Fruit fly (Drosophila melanogaster): ENCODE results near the gene Wdr24.

DNA sequence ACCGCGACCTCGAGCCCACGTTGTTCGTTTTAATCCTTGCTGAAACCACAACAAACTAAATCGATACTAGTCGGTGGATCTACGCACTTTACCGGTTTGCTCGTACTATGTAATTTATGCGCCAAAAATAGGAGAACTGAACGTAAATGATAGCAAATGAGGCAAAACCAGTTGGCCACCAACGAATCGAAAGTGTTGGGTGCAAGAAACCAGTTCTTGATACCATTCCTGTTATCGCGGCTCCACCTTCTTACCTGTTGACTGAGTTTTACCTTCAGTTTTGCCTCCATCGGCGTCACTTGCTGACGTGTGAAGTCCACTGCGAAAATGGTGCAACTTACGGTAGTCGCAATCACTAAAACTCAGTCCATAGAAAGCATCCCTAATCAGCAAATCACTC, 4.8 kb downstream of the Wdr24 start:
- TF ChIP-seq sage (GFP tag; optimal IDR thresholded peaks at IDR 0.05) (no peak), Sp1 (GFP tag; optimal IDR thresholded peaks at IDR 0.05) (no peak), foxo (GFP tag; optimal IDR thresholded peaks at IDR 0.05) (no peak), sv (GFP tag; optimal IDR thresholded peaks at IDR 0.05) (no peak), psq (GFP tag; optimal IDR thresholded peaks at IDR 0.05) (no peak), br (GFP tag; optimal IDR thresholded peaks at IDR 0.05) (no peak), pan (optimal IDR thresholded peaks at IDR 0.05) (no peak)

All from whole organism, wandering third instar larva.